Worm (Caenorhabditis elegans) whole organism, L1 larva: ENCODE results near the gene prk-1.

Experiments used
- C16A3.4 ChIP-seq: fragments of 150-350 bp; optimal IDR thresholded peaks from 2 replicates; lab custom pipeline; 2014; ENCODE audit warnings: missing biosample characterization, missing genetic modification characterization
- aha-1 ChIP-seq: fragments of 150-350 bp; optimal IDR thresholded peaks from 2 replicates; lab custom pipeline; 2014; ENCODE audit warnings: missing biosample characterization, missing genetic modification characterization
- alr-1 ChIP-seq: fragments of 200-800 bp; sonication (Bioruptor generic); optimal IDR thresholded peaks from 2 replicates; lab custom pipeline; 2018; ENCODE audit warnings: borderline replicate concordance, mild to moderate bottlenecking, missing genetic modification characterization, missing compliant biosample characterization
- blmp-1 ChIP-seq: fragments of 150-350 bp; optimal IDR thresholded peaks from 2 replicates; lab custom pipeline; 2014; ENCODE audit warnings: missing biosample characterization, missing genetic modification characterization
- ceh-82 ChIP-seq, 3 experiments: fragments of 150-350 bp in 1 of 3; sonication (generic microtip) in 2 of 3; optimal IDR thresholded peaks; 2 replicates each; lab custom pipeline; 2014 to 2017; ENCODE audit warnings: missing biosample characterization in 3 of 3, missing genetic modification characterization in 3 of 3
- ceh-90 ChIP-seq: sonication (generic microtip); optimal IDR thresholded peaks from 2 replicates; lab custom pipeline; 2016; ENCODE audit warnings: missing genetic modification characterization, missing compliant biosample characterization
- dpl-1 ChIP-seq, 3 experiments: fragments of 150-350 bp in 2 of 3; sonication (generic microtip) in 1 of 3; optimal IDR thresholded peaks; 2 replicates each; lab custom pipeline; 2014 to 2017; ENCODE audit warnings: missing biosample characterization in 3 of 3, missing genetic modification characterization in 3 of 3, missing genetic modification reagents in 3 of 3
- dsc-1 ChIP-seq: sonication (generic microtip); optimal IDR thresholded peaks from 2 replicates; lab custom pipeline; 2016; ENCODE audit warnings: mild to moderate bottlenecking, missing genetic modification characterization, missing compliant biosample characterization
- efl-1 ChIP-seq, 4 experiments: fragments of 150-350 bp; optimal IDR thresholded peaks in 3 of 4; peaks in 1 of 4; 1 replicate in 1 of 4; 2 replicates in 3 of 4; lab custom pipeline; 2014; ENCODE audit warnings: missing biosample characterization in 2 of 4, missing genetic modification characterization in 2 of 4, missing genetic modification reagents in 2 of 4
- egl-27 ChIP-seq, 2 experiments: fragments of 150-350 bp in 1 of 2; sonication (generic microtip); optimal IDR thresholded peaks; 3 replicates each; lab custom pipeline; 2017 to 2018; ENCODE audit warnings: missing biosample characterization in 2 of 2, missing genetic modification characterization in 2 of 2, missing genetic modification reagents in 2 of 2
- fkh-10 ChIP-seq: sonication (generic microtip); optimal IDR thresholded peaks from 2 replicates; lab custom pipeline; 2017; ENCODE audit warnings: missing biosample characterization, missing genetic modification reagents, missing genetic modification characterization
- fos-1 ChIP-seq: fragments of 150-350 bp; optimal IDR thresholded peaks from 2 replicates; lab custom pipeline; 2014; ENCODE audit warnings: missing biosample characterization, missing genetic modification characterization
- grh-1 ChIP-seq: fragments of 200-800 bp; sonication (Bioruptor generic); IDR thresholded peaks from 2 replicates; pipeline ENCODE4 v1.3.6; 2022; ENCODE audit warnings: missing genetic modification reagents, missing genetic modification characterization, missing compliant biosample characterization
- lin-13 ChIP-seq: fragments of 150-350 bp; optimal IDR thresholded peaks from 2 replicates; lab custom pipeline; 2014; ENCODE audit warnings: missing biosample characterization, missing genetic modification reagents, missing genetic modification characterization
- lin-14 ChIP-seq: fragments of 200-800 bp; sonication (Bioruptor generic); optimal IDR thresholded peaks from 2 replicates; lab custom pipeline; 2018; ENCODE audit warnings: mild to moderate bottlenecking, missing genetic modification characterization, moderate library complexity, missing compliant biosample characterization
- lin-15B ChIP-seq: fragments of 150-350 bp; sonication (generic microtip); optimal IDR thresholded peaks from 3 replicates; lab custom pipeline; 2014; ENCODE audit warnings: missing biosample characterization, missing genetic modification characterization
- lin-35 ChIP-seq, 2 experiments: fragments of 150-350 bp; optimal IDR thresholded peaks; 2 replicates each; lab custom pipeline; 2014; ENCODE audit warnings: missing biosample characterization in 2 of 2, missing genetic modification characterization in 2 of 2, missing genetic modification reagents in 2 of 2
- lsy-2 ChIP-seq, 2 experiments: fragments of 150-350 bp; optimal IDR thresholded peaks; 2 replicates each; lab custom pipeline; 2014; ENCODE audit warnings: missing biosample characterization in 2 of 2, missing genetic modification characterization in 2 of 2
- mab-9 ChIP-seq: fragments of 200-800 bp; sonication (Bioruptor generic); IDR thresholded peaks from 2 replicates; pipeline ENCODE4 v1.3.6; 2022; ENCODE audit warnings: missing genetic modification reagents, missing genetic modification characterization, missing compliant biosample characterization
- mep-1 ChIP-seq: fragments of 150-350 bp; optimal IDR thresholded peaks from 2 replicates; lab custom pipeline; 2014; ENCODE audit warnings: missing biosample characterization, missing genetic modification characterization
- nhr-11 ChIP-seq: fragments of 150-350 bp; optimal IDR thresholded peaks from 2 replicates; lab custom pipeline; 2014; ENCODE audit warnings: missing biosample characterization, missing genetic modification characterization
- nhr-12 ChIP-seq: sonication (generic microtip); optimal IDR thresholded peaks from 2 replicates; lab custom pipeline; 2017; ENCODE audit warnings: missing biosample characterization, missing genetic modification characterization
- nhr-20 ChIP-seq: sonication (generic microtip); optimal IDR thresholded peaks from 2 replicates; lab custom pipeline; 2016; ENCODE audit warnings: mild to moderate bottlenecking, missing genetic modification characterization, missing compliant biosample characterization
- nhr-237 ChIP-seq: fragments of 150-350 bp; optimal IDR thresholded peaks from 2 replicates; lab custom pipeline; 2014; ENCODE audit warnings: missing biosample characterization, missing genetic modification characterization
- nhr-28 ChIP-seq: fragments of 150-350 bp; optimal IDR thresholded peaks from 2 replicates; lab custom pipeline; 2014; ENCODE audit warnings: missing biosample characterization, missing genetic modification characterization
- nhr-71 ChIP-seq: sonication (generic microtip); optimal IDR thresholded peaks from 2 replicates; lab custom pipeline; 2016; ENCODE audit warnings: mild to moderate bottlenecking, missing genetic modification characterization, moderate library complexity, missing compliant biosample characterization
- nhr-76 ChIP-seq: sonication (generic microtip); optimal IDR thresholded peaks from 2 replicates; lab custom pipeline; 2017; ENCODE audit warnings: missing biosample characterization, missing genetic modification characterization
- nhr-84 ChIP-seq: sonication (generic microtip); optimal IDR thresholded peaks from 2 replicates; lab custom pipeline; 2017; ENCODE audit warnings: missing biosample characterization, missing genetic modification characterization
- nhr-85 ChIP-seq: sonication (generic microtip); peaks from one replicate; lab custom pipeline; 2016; ENCODE audit warnings: missing genetic modification characterization, inconsistent platforms, missing compliant biosample characterization
- nhr-90 ChIP-seq: sonication (generic microtip); optimal IDR thresholded peaks from 2 replicates; lab custom pipeline; 2016; ENCODE audit warnings: mild to moderate bottlenecking, missing genetic modification characterization, missing compliant biosample characterization; ENCODE audit not compliant: poor library complexity
- rnt-1 ChIP-seq: sonication (generic microtip); optimal IDR thresholded peaks from 2 replicates; lab custom pipeline; 2016; ENCODE audit warnings: mild to moderate bottlenecking, missing genetic modification characterization, moderate library complexity, missing compliant biosample characterization
- snpc-4 ChIP-seq: fragments of 150-350 bp; optimal IDR thresholded peaks from 2 replicates; lab custom pipeline; 2014; ENCODE audit warnings: missing biosample characterization, missing genetic modification characterization
- snu-23 ChIP-seq: sonication (generic microtip); optimal IDR thresholded peaks from 2 replicates; lab custom pipeline; 2016; ENCODE audit warnings: missing genetic modification characterization, missing compliant biosample characterization
- swsn-7 ChIP-seq: sonication (generic microtip); optimal IDR thresholded peaks from 2 replicates; lab custom pipeline; 2016; ENCODE audit warnings: missing genetic modification characterization, missing compliant biosample characterization
- unc-30 ChIP-seq: sonication (generic microtip); optimal IDR thresholded peaks from 2 replicates; lab custom pipeline; 2017; ENCODE audit warnings: missing biosample characterization, missing genetic modification characterization
- unc-62 ChIP-seq: fragments of 150-350 bp; optimal IDR thresholded peaks from 2 replicates; lab custom pipeline; 2014; ENCODE audit warnings: missing biosample characterization, missing genetic modification reagents, missing genetic modification characterization
- vab-15 ChIP-seq: sonication (generic microtip); optimal IDR thresholded peaks from 2 replicates; lab custom pipeline; 2017; ENCODE audit warnings: missing genotype, mild to moderate bottlenecking, missing genetic modification characterization, missing compliant biosample characterization
- ztf-11 ChIP-seq, 2 experiments: sonication (generic microtip); optimal IDR thresholded peaks; 2 replicates each; lab custom pipeline; 2016 to 2017; ENCODE audit warnings: missing genetic modification characterization in 2 of 2, missing biosample characterization in 1 of 2, missing compliant biosample characterization in 1 of 2

The prk-1 gene

ce11 chrIII:6989900-6990299 lies at the start of gene prk-1:
TSS of gene prk-1 (plus strand) at chrIII:6990168.
- TF ChIP-seq nhr-90 (tag; lab: Kevin White, UChicago) (no peak), nhr-20 (tag; lab: Kevin White, UChicago) (no peak), rnt-1 (tag; lab: Kevin White, UChicago) (peak; percentile 37), snu-23 (peak; percentile 22), nhr-12 (tag; lab: Kevin White, UChicago) (no peak), nhr-76 (tag; lab: Kevin White, UChicago) (no peak), grh-1 (GFP tag; lab: Robert Waterston, UW) (no peak), nhr-85 (peak; percentile 65), blmp-1 (tag; lab: Kevin White, UChicago) (peak; percentile 2), ceh-90 (tag; lab: Kevin White, UChicago) (no peak), nhr-28 (tag; lab: Kevin White, UChicago) (no peak), lin-14 (GFP tag; lab: Kevin White, UChicago) (peak; percentile 45), C16A3.4 (tag; lab: Kevin White, UChicago) (no peak), vab-15 (tag; lab: Kevin White, UChicago) (no peak), aha-1 (no peak)

- TF ChIP-seq fos-1 (tag; lab: Kevin White, UChicago) = no peak
- no peak for TF ChIP-seq egl-27 (tag; optimal IDR thresholded peaks at IDR 0.05; lab: Kevin White, UChicago)
- no peak for TF ChIP-seq nhr-11 (tag; lab: Kevin White, UChicago)
- no peak for TF ChIP-seq efl-1 (optimal IDR thresholded peaks at IDR 0.05; lab: Kevin White, UChicago)
- peak in 1 of 2 experiments; percentile 18 for TF ChIP-seq efl-1 (GFP tag; optimal IDR thresholded peaks at IDR 0.05 in 1 of 2; lab: Kevin White, UChicago)
Observed at ce11 chrIII:6945319-6945718, 44.6 kb upstream of the prk-1 start.

- TF ChIP-seq nhr-85 = peak; percentile 19
- peak; percentile 93 for TF ChIP-seq blmp-1 (tag; lab: Kevin White, UChicago)
- TF ChIP-seq efl-1 (optimal IDR thresholded peaks at IDR 0.05; lab: Kevin White, UChicago) = no peak
- TF ChIP-seq efl-1 (GFP tag; optimal IDR thresholded peaks at IDR 0.05 in 1 of 2; lab: Kevin White, UChicago) = peak in 1 of 2 experiments; percentile 21
- TF ChIP-seq egl-27 (tag; optimal IDR thresholded peaks at IDR 0.05; lab: Kevin White, UChicago) = no peak
Observed at ce11 chrIII:6945747-6946146, 44.2 kb upstream of the prk-1 start, which contains the start of gene abu-13. TSS of gene abu-13 (minus strand) at chrIII:6945898.

- TF ChIP-seq lin-15B (tag; lab: Kevin White, UChicago) (no peak), snpc-4 (no peak), rnt-1 (tag; lab: Kevin White, UChicago) (peak; percentile 8), dsc-1 (tag; lab: Kevin White, UChicago) (peak; percentile 24), unc-62 (GFP tag; lab: Kevin White, UChicago) (no peak), lin-13 (no peak), mep-1 (peak; percentile 17), swsn-7 (peak; percentile 17), unc-30 (tag; lab: Kevin White, UChicago) (no peak), nhr-20 (tag; lab: Kevin White, UChicago) (peak; percentile 25), dpl-1 (GFP tag; optimal IDR thresholded peaks at IDR 0.05; lab: Kevin White, UChicago) (peak in 2 of 3 experiments; percentile 19 to 36), blmp-1 (tag; lab: Kevin White, UChicago) (peak; percentile 36), nhr-84 (tag; lab: Kevin White, UChicago) (no peak), fkh-10 (GFP tag; lab: Kevin White, UChicago) (no peak), lin-35 (GFP tag; optimal IDR thresholded peaks at IDR 0.05; lab: Kevin White, UChicago) (peak; percentile 37 to 52), snu-23 (peak; percentile 26), efl-1 (optimal IDR thresholded peaks at IDR 0.05; lab: Kevin White, UChicago) (peak; percentile 16 to 49), efl-1 (GFP tag; optimal IDR thresholded peaks at IDR 0.05 in 1 of 2; lab: Kevin White, UChicago) (peak; percentile 12 to 39), lsy-2 (tag; optimal IDR thresholded peaks at IDR 0.05; lab: Kevin White, UChicago) (peak; percentile 22 to 47), mab-9 (no peak), nhr-237 (tag; lab: Kevin White, UChicago) (no peak), egl-27 (tag; optimal IDR thresholded peaks at IDR 0.05; lab: Kevin White, UChicago) (no peak), ceh-82 (tag; optimal IDR thresholded peaks at IDR 0.05; lab: Kevin White, UChicago) (peak in 1 of 3 experiments; percentile 20), ztf-11 (tag; optimal IDR thresholded peaks at IDR 0.05; lab: Kevin White, UChicago) (no peak), nhr-71 (tag; lab: Kevin White, UChicago) (peak; percentile 41), alr-1 (tag; lab: Kevin White, UChicago) (no peak), lin-14 (GFP tag; lab: Kevin White, UChicago) (no peak)
Observed at ce11 chrIII:6946382-6946781, 43.6 kb upstream of the prk-1 start, which contains the start of gene let-711. TSS of gene let-711 (plus strand) at chrIII:6946718.
